Fruit fly (Drosophila melanogaster): Measurements from ENCODE around the gene nuf.

nuf gene

DNA sequence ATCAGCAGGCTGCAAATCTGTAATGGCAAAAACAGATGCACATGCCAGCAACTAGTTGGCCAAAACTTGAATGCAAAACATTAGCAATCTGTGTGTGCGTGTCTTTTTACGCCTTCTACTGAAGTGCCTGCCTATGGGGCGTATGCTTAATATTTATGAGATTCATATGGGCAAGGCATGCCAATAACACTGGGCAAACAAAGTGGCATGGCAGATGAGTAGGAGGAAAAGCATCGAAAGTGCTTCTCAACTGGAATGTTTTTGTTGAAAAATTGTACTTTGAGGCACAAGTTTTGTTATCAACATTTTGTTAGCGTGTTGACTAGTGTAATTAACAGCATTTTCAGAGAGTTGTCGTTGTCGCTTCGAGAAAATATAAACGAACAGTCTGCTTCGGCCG, 38.8 kb downstream of the nuf start:
- TF ChIP-seq CG4496 (GFP tag; IDR thresholded peaks at IDR 0.05) (peak; percentile 69), CG32121 (GFP tag; IDR thresholded peaks at IDR 0.05) (peak; percentile 20; the same call in 1 of the 2 replicates), CG8301 (tag; optimal IDR thresholded peaks at IDR 0.05) (peak; percentile 20), Ets98B (GFP tag; IDR thresholded peaks at IDR 0.05) (peak; percentile 64), CG15710 (tag; optimal IDR thresholded peaks at IDR 0.05) (no peak), CG14655 (GFP tag; optimal IDR thresholded peaks at IDR 0.05) (peak; percentile 42), fd96Ca (GFP tag; IDR thresholded peaks at IDR 0.05) (no peak; the same call in 2 of the 3 replicates)

DNA sequence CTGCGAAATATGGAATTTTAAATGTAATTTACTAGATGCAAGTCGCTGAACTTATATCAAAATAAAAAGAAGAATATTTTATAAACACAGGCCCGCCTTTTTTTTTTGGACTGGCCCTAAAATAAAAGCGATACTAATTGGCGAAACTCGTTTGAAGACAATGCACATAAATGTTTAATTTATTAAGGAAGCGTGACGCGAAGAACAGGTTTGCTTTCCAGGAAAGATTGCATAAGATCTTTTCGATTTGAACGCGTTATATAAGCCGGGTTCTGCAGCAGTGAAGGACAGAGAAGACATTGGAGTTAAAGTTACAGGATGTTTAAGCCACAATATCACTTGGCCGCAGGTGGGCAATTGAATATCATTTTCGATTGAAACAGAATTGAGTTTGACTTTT, 42.5 kb downstream of the nuf start, which contains the start of gene CG7924:
Gene CG7924, plus strand, starts transcription at position 301 of the 400 bp plus-strand sequence.
- TF ChIP-seq rn (GFP tag; IDR thresholded peaks at IDR 0.05) (no peak), CG17806 (tag; optimal IDR thresholded peaks at IDR 0.05) (no peak), CG34367 (tag; optimal IDR thresholded peaks at IDR 0.05) (no peak), D1 (tag; optimal IDR thresholded peaks at IDR 0.05) (no peak), Pif1B (GFP tag; optimal IDR thresholded peaks at IDR 0.05) (no peak), EcR (GFP tag; optimal IDR thresholded peaks at IDR 0.05) (no peak), CG13204 (GFP tag; optimal IDR thresholded peaks at IDR 0.05) (no peak), gl (tag; optimal IDR thresholded peaks at IDR 0.05) (no peak), CG9948 (tag; optimal IDR thresholded peaks at IDR 0.05) (no peak), Pif1A (GFP tag; optimal IDR thresholded peaks at IDR 0.05) (no peak), CG4496 (GFP tag; IDR thresholded peaks at IDR 0.05) (no peak), CG8301 (tag; optimal IDR thresholded peaks at IDR 0.05) (no peak), CG15710 (tag; optimal IDR thresholded peaks at IDR 0.05) (no peak), CG10348 (GFP tag; IDR thresholded peaks at IDR 0.05) (no peak), CG32121 (GFP tag; IDR thresholded peaks at IDR 0.05) (no peak), Ets98B (GFP tag; IDR thresholded peaks at IDR 0.05) (no peak), CG12605 (GFP tag; IDR thresholded peaks at IDR 0.05) (no peak)

DNA sequence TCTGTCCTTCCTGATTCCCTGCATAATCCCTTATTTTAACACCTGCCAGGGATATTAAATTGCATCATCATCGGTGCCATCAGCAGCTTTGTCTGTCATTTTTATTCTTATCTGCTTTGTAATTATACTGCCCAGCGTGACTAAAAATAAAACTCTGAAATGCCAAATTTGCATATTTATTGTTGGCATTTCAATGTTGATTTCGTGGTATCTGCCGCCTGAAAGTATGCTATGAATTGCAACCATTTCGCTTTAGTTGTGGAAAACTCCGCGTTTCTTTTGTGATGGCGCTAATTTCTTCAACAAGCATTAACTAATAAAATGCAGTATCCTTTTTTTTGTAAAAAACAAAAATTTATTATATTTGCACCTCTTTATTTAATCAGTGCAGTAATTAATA, 45.1 kb downstream of the nuf start, which contains the start of gene CG34244:
Gene CG34244, minus strand, starts transcription at position 122 of the 400 bp plus-strand sequence.
- TF ChIP-seq CG34367 (tag; optimal IDR thresholded peaks at IDR 0.05): no peak
- TF ChIP-seq D1 (tag; optimal IDR thresholded peaks at IDR 0.05): peak; percentile 55

DNA sequence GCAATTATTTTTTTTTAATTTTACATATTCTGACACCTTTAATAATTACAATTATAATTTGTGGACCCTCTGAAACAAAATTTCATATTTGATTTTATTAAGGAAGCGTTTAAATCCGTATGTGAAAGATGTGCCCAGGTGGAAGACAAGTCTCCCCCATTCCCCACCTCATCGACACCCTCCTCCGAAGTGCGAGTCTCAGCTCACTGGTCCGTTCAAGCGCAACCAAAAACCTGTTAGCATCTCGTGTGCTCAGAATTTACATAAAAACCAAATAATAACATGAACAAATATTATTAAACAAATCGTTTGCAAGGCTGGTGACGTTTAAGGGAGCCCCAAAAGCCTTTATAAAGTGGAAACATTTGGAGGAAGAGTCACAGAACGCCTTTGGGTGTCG, 45.7 kb downstream of the nuf start, which contains the start of gene CG7906:
Gene CG7906, plus strand, starts transcription at position 301 of the 400 bp plus-strand sequence.
- TF ChIP-seq CG14655 (GFP tag; optimal IDR thresholded peaks at IDR 0.05) (no peak), CG34367 (tag; optimal IDR thresholded peaks at IDR 0.05) (no peak), CG8301 (tag; optimal IDR thresholded peaks at IDR 0.05) (no peak), fd96Ca (GFP tag; IDR thresholded peaks at IDR 0.05) (no peak), CG17806 (tag; optimal IDR thresholded peaks at IDR 0.05) (no peak), gl (tag; optimal IDR thresholded peaks at IDR 0.05) (no peak), CG32121 (GFP tag; IDR thresholded peaks at IDR 0.05) (no peak), rn (GFP tag; IDR thresholded peaks at IDR 0.05) (no peak), CG12605 (GFP tag; IDR thresholded peaks at IDR 0.05) (no peak), CG4496 (GFP tag; IDR thresholded peaks at IDR 0.05) (no peak), D1 (tag; optimal IDR thresholded peaks at IDR 0.05) (no peak), CG9948 (tag; optimal IDR thresholded peaks at IDR 0.05) (no peak), CG10348 (GFP tag; IDR thresholded peaks at IDR 0.05) (no peak), EcR (GFP tag; optimal IDR thresholded peaks at IDR 0.05) (no peak), Pif1B (GFP tag; optimal IDR thresholded peaks at IDR 0.05) (no peak), CG13204 (GFP tag; optimal IDR thresholded peaks at IDR 0.05) (no peak), CG15710 (tag; optimal IDR thresholded peaks at IDR 0.05) (no peak), Ets98B (GFP tag; IDR thresholded peaks at IDR 0.05) (no peak), Snoo (tag; optimal IDR thresholded peaks at IDR 0.05) (no peak), CG8159 (tag; optimal IDR thresholded peaks at IDR 0.05) (no peak)

DNA sequence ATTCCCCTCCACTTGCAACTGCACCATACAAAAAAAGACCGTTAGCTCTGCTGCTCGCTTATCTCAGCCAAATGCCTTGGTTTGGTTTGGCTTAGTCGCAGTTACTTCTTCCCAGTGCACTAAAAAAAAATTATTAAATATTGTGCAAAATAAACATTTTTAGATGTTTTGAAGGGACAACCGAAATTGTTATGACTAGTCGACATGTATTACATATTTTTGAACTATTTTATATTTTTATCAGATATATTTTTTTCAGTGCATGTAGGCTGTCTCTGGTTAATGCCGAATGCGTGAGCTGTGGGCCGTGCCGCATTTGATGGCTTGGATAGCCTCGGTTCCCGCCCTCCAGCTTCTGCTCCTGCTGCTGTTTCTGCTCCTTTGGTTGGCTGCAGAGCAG, 48.7 kb downstream of the nuf start:
- peak; percentile 85 for TF ChIP-seq CG8301 (tag; optimal IDR thresholded peaks at IDR 0.05)
- no peak for TF ChIP-seq CG4496 (GFP tag; IDR thresholded peaks at IDR 0.05)
- TF ChIP-seq CG8159 (tag; optimal IDR thresholded peaks at IDR 0.05): peak; percentile 53
- peak; percentile 76 for TF ChIP-seq CG32121 (GFP tag; IDR thresholded peaks at IDR 0.05)
- TF ChIP-seq CG12605 (GFP tag; IDR thresholded peaks at IDR 0.05): peak; percentile 47
- TF ChIP-seq Pif1B (GFP tag; optimal IDR thresholded peaks at IDR 0.05): peak; percentile 46
- no peak for TF ChIP-seq CG10348 (GFP tag; IDR thresholded peaks at IDR 0.05)
- TF ChIP-seq Pif1A (GFP tag; optimal IDR thresholded peaks at IDR 0.05): peak; percentile 68
- TF ChIP-seq CG15710 (tag; optimal IDR thresholded peaks at IDR 0.05): peak; percentile 18
- TF ChIP-seq CG34367 (tag; optimal IDR thresholded peaks at IDR 0.05): peak; percentile 31
- TF ChIP-seq CG9948 (tag; optimal IDR thresholded peaks at IDR 0.05): peak; percentile 73
- TF ChIP-seq D1 (tag; optimal IDR thresholded peaks at IDR 0.05): peak; percentile 61
- TF ChIP-seq rn (GFP tag; IDR thresholded peaks at IDR 0.05): no peak
- TF ChIP-seq CG14655 (GFP tag; optimal IDR thresholded peaks at IDR 0.05): peak; percentile 90
- TF ChIP-seq Snoo (tag; optimal IDR thresholded peaks at IDR 0.05): peak; percentile 43
- TF ChIP-seq gl (tag; optimal IDR thresholded peaks at IDR 0.05): peak; percentile 24
- TF ChIP-seq CG13204 (GFP tag; optimal IDR thresholded peaks at IDR 0.05): no peak
- TF ChIP-seq CG17806 (tag; optimal IDR thresholded peaks at IDR 0.05): peak; percentile 56

DNA sequence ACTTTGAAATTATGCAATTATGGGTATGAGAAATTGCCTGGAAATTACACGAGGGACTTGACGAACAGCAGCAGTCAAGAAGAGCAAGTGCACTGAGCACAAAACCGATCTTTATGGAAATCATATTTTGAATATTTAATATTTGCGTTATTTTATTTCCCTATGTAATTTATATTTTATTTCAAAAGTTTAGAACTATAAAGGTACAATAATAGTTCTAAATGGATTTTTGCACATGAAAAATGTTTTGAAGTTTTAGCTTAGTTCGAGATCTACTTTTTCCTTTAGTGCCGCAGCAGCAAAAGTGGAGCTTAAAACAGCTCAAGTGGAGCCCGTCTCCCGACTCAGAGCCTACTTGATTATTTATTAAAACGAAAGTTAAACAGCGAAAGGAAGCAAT, 50.4 kb downstream of the nuf start:
- TF ChIP-seq Pif1B (GFP tag; optimal IDR thresholded peaks at IDR 0.05) (peak; percentile 36), CG4496 (GFP tag; IDR thresholded peaks at IDR 0.05) (no peak), CG15710 (tag; optimal IDR thresholded peaks at IDR 0.05) (peak; percentile 59), fd96Ca (GFP tag; IDR thresholded peaks at IDR 0.05) (no peak), CG8159 (tag; optimal IDR thresholded peaks at IDR 0.05) (peak; percentile 73), Pif1A (GFP tag; optimal IDR thresholded peaks at IDR 0.05) (peak; percentile 56), CG8301 (tag; optimal IDR thresholded peaks at IDR 0.05) (peak; percentile 48), CG34367 (tag; optimal IDR thresholded peaks at IDR 0.05) (peak; percentile 32), Snoo (tag; optimal IDR thresholded peaks at IDR 0.05) (peak; percentile 21), CG9948 (tag; optimal IDR thresholded peaks at IDR 0.05) (peak; percentile 51), CG14655 (GFP tag; optimal IDR thresholded peaks at IDR 0.05) (peak; percentile 60), CG17806 (tag; optimal IDR thresholded peaks at IDR 0.05) (peak; percentile 53), D1 (tag; optimal IDR thresholded peaks at IDR 0.05) (no peak), CG32121 (GFP tag; IDR thresholded peaks at IDR 0.05) (no peak), Ets98B (GFP tag; IDR thresholded peaks at IDR 0.05) (no peak)
